Worm (Caenorhabditis elegans): ENCODE measurements around the gene algn-9.

- TF ChIP-seq aly-1 (tag; optimal IDR thresholded peaks at IDR 0.05): no peak
- no peak for TF ChIP-seq tbx-11 (GFP tag; IDR thresholded peaks at IDR 0.05)
- peak; percentile 54 for TF ChIP-seq flt-1 (GFP tag; IDR thresholded peaks at IDR 0.05)
- no peak for TF ChIP-seq pes-1 (GFP tag; IDR thresholded peaks at IDR 0.05)
Measured at ce11 chrII:10548778-10549671, 35.1 kb upstream of the algn-9 start.

Data from whole organism, early embryonic.